Worm (Caenorhabditis elegans) whole organism, young adult: ENCODE results near the gene Y66D12A.8.

Experiments used
- B0261.1 ChIP-seq: sonication (generic microtip); optimal IDR thresholded peaks from 2 replicates; lab custom pipeline; 2016; ENCODE audit warnings: mild to moderate bottlenecking, missing genetic modification characterization, moderate library complexity, missing compliant biosample characterization
- B0336.3 ChIP-seq: fragments of 200-800 bp; sonication (Bioruptor generic); IDR thresholded peaks from 2 replicates; pipeline ENCODE4 v1.3.6; 2022; ENCODE audit warnings: missing genetic modification characterization, missing compliant biosample characterization
- C06A6.2 ChIP-seq: fragments of 200-800 bp; sonication (Bioruptor generic); conservative IDR thresholded peaks from 2 replicates; pipeline ENCODE4 v1.3.6; 2022; ENCODE audit warnings: missing genetic modification characterization, missing compliant biosample characterization
- F39B2.1 ChIP-seq: fragments of 200-800 bp; sonication (Bioruptor generic); IDR thresholded peaks from 2 replicates; pipeline ENCODE4 v1.3.6; 2022; ENCODE audit warnings: missing genetic modification reagents, missing genetic modification characterization, missing compliant biosample characterization
- F57A8.1 ChIP-seq: fragments of 200-800 bp; sonication (Bioruptor generic); optimal IDR thresholded peaks from 2 replicates; lab custom pipeline; 2018; ENCODE audit warnings: mild to moderate bottlenecking, missing genetic modification characterization, moderate library complexity, missing compliant biosample characterization
- T07F8.4 ChIP-seq: sonication (generic microtip); optimal IDR thresholded peaks from 2 replicates; lab custom pipeline; 2016; ENCODE audit warnings: mild to moderate bottlenecking, missing genetic modification characterization, moderate library complexity, missing compliant biosample characterization
- Y53G8AR.9 ChIP-seq: fragments of 200-800 bp; sonication (Bioruptor generic); conservative IDR thresholded peaks from 2 replicates; pipeline ENCODE4 v1.3.6; 2022; ENCODE audit warnings: missing genetic modification reagents, missing genetic modification characterization, missing compliant biosample characterization
- attf-5 ChIP-seq: fragments of 200-800 bp; sonication (Bioruptor generic); optimal IDR thresholded peaks from 2 replicates; lab custom pipeline; 2018; ENCODE audit warnings: mild to moderate bottlenecking, missing genetic modification characterization, missing compliant biosample characterization
- bed-2 ChIP-seq: fragments of 200-800 bp; sonication (Bioruptor generic); IDR thresholded peaks from 2 replicates; pipeline ENCODE4 v1.3.6; 2022; ENCODE audit warnings: missing genetic modification reagents, missing genetic modification characterization, missing compliant biosample characterization
- cebp-2 ChIP-seq: fragments of 200-800 bp; sonication (Bioruptor generic); IDR thresholded peaks from 2 replicates; pipeline ENCODE4 v1.3.6; 2022; ENCODE audit warnings: missing genetic modification characterization, missing compliant biosample characterization
- ceh-79 ChIP-seq: sonication (generic microtip); optimal IDR thresholded peaks from 2 replicates; lab custom pipeline; 2017; ENCODE audit warnings: mild to moderate bottlenecking, missing genetic modification characterization, missing compliant biosample characterization
- die-1 ChIP-seq: sonication (generic microtip); optimal IDR thresholded peaks from 2 replicates; lab custom pipeline; 2016; ENCODE audit warnings: missing genotype, mild to moderate bottlenecking, missing genetic modification characterization, missing compliant biosample characterization
- dox-1 ChIP-seq: fragments of 200-800 bp; sonication (Bioruptor generic); IDR thresholded peaks from 2 replicates; pipeline ENCODE4 v1.3.6; 2022; ENCODE audit warnings: missing genetic modification reagents, missing genetic modification characterization, missing compliant biosample characterization
- efl-1 ChIP-seq: fragments of 150-350 bp; optimal IDR thresholded peaks from 2 replicates; lab custom pipeline; 2014; ENCODE audit warnings: missing biosample characterization, missing genetic modification reagents, missing genetic modification characterization
- egl-18 ChIP-seq: fragments of 200-800 bp; sonication (Bioruptor generic); IDR thresholded peaks from 2 replicates; pipeline ENCODE4 v1.3.6; 2022; ENCODE audit warnings: missing genetic modification reagents, missing genetic modification characterization, missing compliant biosample characterization
- ets-4 ChIP-seq: fragments of 200-800 bp; sonication (Bioruptor generic); optimal IDR thresholded peaks from 2 replicates; lab custom pipeline; 2018; ENCODE audit warnings: mild to moderate bottlenecking, missing genetic modification characterization, missing compliant biosample characterization
- gei-17 ChIP-seq: fragments of 200-800 bp; sonication (Bioruptor generic); optimal IDR thresholded peaks from 2 replicates; lab custom pipeline; 2018; ENCODE audit warnings: mild to moderate bottlenecking, missing genetic modification characterization, missing compliant biosample characterization
- him-1 ChIP-seq: sonication (generic microtip); optimal IDR thresholded peaks from 2 replicates; lab custom pipeline; 2016; ENCODE audit warnings: missing genotype, missing genetic modification reagents, missing genetic modification characterization, missing compliant biosample characterization
- hrde-1 ChIP-seq: sonication (generic microtip); optimal IDR thresholded peaks from 2 replicates; lab custom pipeline; 2016; ENCODE audit warnings: missing genetic modification characterization, mild to moderate bottlenecking, missing compliant biosample characterization, moderate library complexity, missing genotype, missing genetic modification reagents, borderline replicate concordance
- lin-26 ChIP-seq: fragments of 200-800 bp; sonication (Bioruptor generic); IDR thresholded peaks from 2 replicates; pipeline ENCODE4 v1.3.6; 2022; ENCODE audit warnings: missing genetic modification reagents, missing genetic modification characterization, missing compliant biosample characterization
- lin-54 ChIP-seq: fragments of 200-800 bp; sonication (Bioruptor generic); optimal IDR thresholded peaks from 2 replicates; lab custom pipeline; 2018; ENCODE audit warnings: mild to moderate bottlenecking, missing genetic modification characterization, missing compliant biosample characterization
- lsl-1 ChIP-seq: fragments of 200-800 bp; sonication (Bioruptor generic); optimal IDR thresholded peaks from 2 replicates; lab custom pipeline; 2018; ENCODE audit warnings: mild to moderate bottlenecking, missing genetic modification characterization, moderate library complexity, missing compliant biosample characterization
- mcd-1 ChIP-seq: fragments of 200-800 bp; sonication (Bioruptor generic); IDR thresholded peaks from 2 replicates; pipeline ENCODE4 v1.3.6; 2022; ENCODE audit warnings: missing genetic modification reagents, missing genetic modification characterization, missing compliant biosample characterization
- nfyb-1 ChIP-seq: fragments of 200-800 bp; sonication (Bioruptor generic); IDR thresholded peaks from 2 replicates; pipeline ENCODE4 v1.3.6; 2022; ENCODE audit warnings: missing genetic modification reagents, missing genetic modification characterization, missing compliant biosample characterization
- nhr-120 ChIP-seq: fragments of 200-800 bp; sonication (Bioruptor generic); IDR thresholded peaks from 2 replicates; pipeline ENCODE4 v1.3.6; 2022; ENCODE audit warnings: missing genetic modification characterization, missing compliant biosample characterization
- nhr-27 ChIP-seq: fragments of 200-800 bp; sonication (Bioruptor generic); optimal IDR thresholded peaks from 2 replicates; lab custom pipeline; 2018; ENCODE audit warnings: mild to moderate bottlenecking, missing genetic modification characterization, moderate library complexity, missing compliant biosample characterization
- nhr-80 ChIP-seq: sonication (generic microtip); optimal IDR thresholded peaks from 2 replicates; lab custom pipeline; 2016; ENCODE audit warnings: missing genetic modification characterization, missing compliant biosample characterization
- nhr-90 ChIP-seq: sonication (generic microtip); optimal IDR thresholded peaks from 2 replicates; lab custom pipeline; 2016; ENCODE audit warnings: missing genotype, mild to moderate bottlenecking, missing genetic modification characterization, missing compliant biosample characterization
- pbrm-1 ChIP-seq: fragments of 200-800 bp; sonication (Bioruptor generic); IDR thresholded peaks from 2 replicates; pipeline ENCODE4 v1.3.6; 2022; ENCODE audit warnings: missing genetic modification reagents, missing genetic modification characterization, missing compliant biosample characterization
- rcor-1 ChIP-seq: fragments of 200-800 bp; sonication (Bioruptor generic); IDR thresholded peaks from 2 replicates; pipeline ENCODE4 v1.3.6; 2022; ENCODE audit warnings: missing genetic modification reagents, missing genetic modification characterization, missing compliant biosample characterization
- rec-8 ChIP-seq, 2 experiments: sonication (generic microtip); optimal IDR thresholded peaks; 2 replicates each; lab custom pipeline; 2016; ENCODE audit warnings: mild to moderate bottlenecking in 2 of 2, missing genetic modification characterization in 2 of 2, missing genetic modification reagents in 2 of 2, missing genotype in 2 of 2, missing biosample characterization in 1 of 2, missing compliant biosample characterization in 1 of 2, moderate library complexity in 1 of 2
- repo-1 ChIP-seq: sonication (generic microtip); optimal IDR thresholded peaks from 2 replicates; lab custom pipeline; 2017; ENCODE audit warnings: mild to moderate bottlenecking, missing genetic modification characterization, missing compliant biosample characterization
- rpc-1 ChIP-seq, 2 experiments: fragments of 150-350 bp in 1 of 2; sonication (generic microtip) in 1 of 2; optimal IDR thresholded peaks; 2 replicates each; lab custom pipeline; 2014 to 2018; ENCODE audit warnings: missing biosample characterization in 1 of 2, missing genetic modification characterization in 1 of 2, missing genetic modification reagents in 1 of 2, missing genotype in 1 of 2
- snpc-1.1 ChIP-seq: sonication (generic microtip); optimal IDR thresholded peaks from 2 replicates; lab custom pipeline; 2017; ENCODE audit warnings: missing genetic modification characterization, mild to moderate bottlenecking, missing compliant biosample characterization, antibody characterized with exemption, moderate library complexity, missing genotype, missing genetic modification reagents; ENCODE audit not compliant: insufficient read depth
- sptf-2 ChIP-seq: fragments of 200-800 bp; sonication (Bioruptor generic); optimal IDR thresholded peaks from 2 replicates; lab custom pipeline; 2018; ENCODE audit warnings: mild to moderate bottlenecking, missing genetic modification characterization, missing compliant biosample characterization
- tbp1 ChIP-seq: fragments of 200-800 bp; sonication (Bioruptor generic); optimal IDR thresholded peaks from 2 replicates; lab custom pipeline; 2018; ENCODE audit warnings: mild to moderate bottlenecking, missing genetic modification characterization, missing compliant biosample characterization
- tlf-1 ChIP-seq: fragments of 200-800 bp; sonication (Bioruptor generic); optimal IDR thresholded peaks from 2 replicates; lab custom pipeline; 2018; ENCODE audit warnings: mild to moderate bottlenecking, missing genetic modification characterization, missing compliant biosample characterization
- unc-130 ChIP-seq: sonication (generic microtip); optimal IDR thresholded peaks from 2 replicates; lab custom pipeline; 2016; ENCODE audit warnings: missing genetic modification reagents, missing genetic modification characterization, missing compliant biosample characterization
- unc-62 ChIP-seq: fragments of 150-350 bp; optimal IDR thresholded peaks from 2 replicates; lab custom pipeline; 2014; ENCODE audit warnings: missing biosample characterization, missing genetic modification reagents, missing genetic modification characterization
- xnd-1 ChIP-seq: sonication (generic microtip); optimal IDR thresholded peaks from 2 replicates; lab custom pipeline; 2016; ENCODE audit warnings: missing genotype, missing genetic modification reagents, missing genetic modification characterization, missing compliant biosample characterization
- ztf-22 ChIP-seq: fragments of 200-800 bp; sonication (Bioruptor generic); optimal IDR thresholded peaks from 2 replicates; lab custom pipeline; 2018; ENCODE audit warnings: mild to moderate bottlenecking, missing genetic modification characterization, moderate library complexity, missing compliant biosample characterization
- ztf-6 ChIP-seq: fragments of 200-800 bp; sonication (Bioruptor generic); IDR thresholded peaks from 2 replicates; pipeline ENCODE4 v1.3.6; 2022; ENCODE audit warnings: missing genetic modification reagents, missing genetic modification characterization, missing compliant biosample characterization

Gene Y66D12A.8

ce11 chrIII:11554701-11555111, 19.3 kb upstream of the Y66D12A.8 start (continued):
- TF ChIP-seq lsl-1 (GFP tag; lab: Kevin White, UChicago) = peak; percentile 18
- TF ChIP-seq ets-4 (GFP tag; lab: Kevin White, UChicago) = no peak
- peak; percentile 82 for TF ChIP-seq him-1
- TF ChIP-seq tbp1 (GFP tag; lab: Kevin White, UChicago) = peak; percentile 92
- no peak for TF ChIP-seq tlf-1 (GFP tag; lab: Kevin White, UChicago)
- no peak for TF ChIP-seq snpc-1.1 (tag; lab: Kevin White, UChicago)
- peak in 1 of 2 experiments; percentile 23 for TF ChIP-seq rec-8 (tag; optimal IDR thresholded peaks at IDR 0.05; lab: Kevin White, UChicago)
- TF ChIP-seq nhr-120 (GFP tag; lab: Robert Waterston, UW) = no peak
- TF ChIP-seq sptf-2 = no peak
- no peak for TF ChIP-seq hrde-1 (tag; lab: Kevin White, UChicago)
- peak; percentile 6 for TF ChIP-seq attf-5 (GFP tag; lab: Kevin White, UChicago)
- TF ChIP-seq B0261.1 (tag; lab: Kevin White, UChicago) = peak; percentile 80
- peak; percentile 43; the same call in 1 of the 2 replicates for TF ChIP-seq C06A6.2 (GFP tag; lab: Robert Waterston, UW)
- no peak for TF ChIP-seq pbrm-1 (GFP tag; lab: Robert Waterston, UW)
- TF ChIP-seq lin-54 = peak; percentile 0
- peak; percentile 70 for TF ChIP-seq rpc-1 (optimal IDR thresholded peaks at IDR 0.05; lab: Kevin White, UChicago)
- peak; percentile 82 for TF ChIP-seq rpc-1 (tag; optimal IDR thresholded peaks at IDR 0.05; lab: Kevin White, UChicago)
- TF ChIP-seq F39B2.1 = no peak
- TF ChIP-seq cebp-2 (GFP tag; lab: Robert Waterston, UW) = 0 out of 2 replicates have a peak, but pooled peaks have one; percentile 67
- no peak for TF ChIP-seq xnd-1 (tag; lab: Kevin White, UChicago)
- TF ChIP-seq ceh-79 (tag; lab: Kevin White, UChicago) = no peak
- peak; percentile 59 for TF ChIP-seq mcd-1 (GFP tag; lab: Robert Waterston, UW)
- no peak for TF ChIP-seq repo-1 (tag; lab: Kevin White, UChicago)
- no peak for TF ChIP-seq nhr-27
- TF ChIP-seq ztf-6 (GFP tag; lab: Robert Waterston, UW) = no peak
- peak; percentile 67 for TF ChIP-seq Y53G8AR.9 (GFP tag; lab: Robert Waterston, UW)
- peak; percentile 79; the same call in 1 of the 2 replicates for TF ChIP-seq lin-26 (GFP tag; lab: Robert Waterston, UW)
- TF ChIP-seq dox-1 (GFP tag; lab: Robert Waterston, UW) = peak; percentile 62
- TF ChIP-seq nhr-90 (tag; lab: Kevin White, UChicago) = peak; percentile 54
- no peak for TF ChIP-seq F57A8.1 (GFP tag; lab: Kevin White, UChicago)
- TF ChIP-seq efl-1 (GFP tag; lab: Kevin White, UChicago) = no peak
- TF ChIP-seq ztf-22 = no peak
- no peak for TF ChIP-seq bed-2 (GFP tag; lab: Robert Waterston, UW)
- 0 out of 2 replicates have a peak, but pooled peaks have one; percentile 43 for TF ChIP-seq egl-18 (GFP tag; lab: Robert Waterston, UW)
- no peak for TF ChIP-seq unc-62 (GFP tag; lab: Kevin White, UChicago)
- TF ChIP-seq T07F8.4 (tag; lab: Kevin White, UChicago) = peak; percentile 11
- TF ChIP-seq nhr-80 (tag; lab: Kevin White, UChicago) = peak; percentile 10
- TF ChIP-seq die-1 (tag; lab: Kevin White, UChicago) = peak; percentile 77
- no peak for TF ChIP-seq unc-130 (GFP tag; lab: Kevin White, UChicago)
- TF ChIP-seq gei-17 = no peak
- no peak for TF ChIP-seq B0336.3 (GFP tag; lab: Robert Waterston, UW)
- TF ChIP-seq nfyb-1 (GFP tag; lab: Robert Waterston, UW) = peak; percentile 52; the same call in 1 of the 2 replicates
- no peak for TF ChIP-seq rcor-1 (GFP tag; lab: Robert Waterston, UW)
